Worm (Caenorhabditis elegans): ENCODE results near the gene henn-1.

The henn-1 gene

DNA sequence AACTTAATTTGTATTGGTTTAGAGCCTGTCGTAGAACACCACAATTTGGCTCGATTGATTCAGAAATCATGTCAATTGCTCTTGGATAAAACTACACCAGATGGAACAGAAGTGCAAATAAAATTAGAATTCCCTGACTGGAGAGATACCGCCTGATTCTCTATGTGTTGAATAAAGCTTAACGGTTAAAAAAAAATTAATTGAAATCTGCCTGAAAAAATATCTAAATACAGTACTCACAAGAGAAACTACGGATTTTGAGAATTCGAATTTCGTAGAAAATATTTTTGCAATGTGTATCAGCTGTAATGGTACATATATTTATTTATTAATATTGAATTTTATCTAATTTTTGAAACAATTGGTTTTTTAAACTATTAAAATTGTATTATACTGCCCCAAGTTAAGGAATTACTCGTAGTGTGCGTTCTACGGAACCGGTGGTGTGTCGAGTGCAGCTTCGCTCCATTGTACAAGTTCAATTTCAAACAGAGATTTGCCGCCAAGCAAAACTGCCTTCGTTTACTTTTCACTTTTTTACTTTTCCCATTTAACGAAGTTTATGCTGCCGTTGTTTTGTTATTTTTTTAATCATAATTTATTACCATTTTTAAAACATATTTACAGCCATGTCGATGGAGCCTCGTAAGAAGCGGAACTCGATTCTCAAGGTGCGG, 17.7 kb downstream of the henn-1 start, which contains the start of gene knl-1:
Gene knl-1 (plus strand): TSS at position 626 of the 677 bp plus-strand sequence.
- TF ChIP-seq elt-1 (tag; optimal IDR thresholded peaks at IDR 0.05; ENCODE audit: borderline replicate concordance, insufficient read depth) (no peak), unc-62 (GFP tag; optimal IDR thresholded peaks at IDR 0.05) (no peak), zip-8 (tag; optimal IDR thresholded peaks at IDR 0.05) (no peak), unc-120 (tag; optimal IDR thresholded peaks at IDR 0.05; ENCODE audit: poor library complexity, severe bottlenecking) (no peak), elt-3 (tag; optimal IDR thresholded peaks at IDR 0.05) (no peak), M03D4.4 (tag; optimal IDR thresholded peaks at IDR 0.05) (no peak), mab-5 (tag; optimal IDR thresholded peaks at IDR 0.05) (no peak), unc-39 (tag; optimal IDR thresholded peaks at IDR 0.05) (no peak), nhr-76 (tag; optimal IDR thresholded peaks at IDR 0.05) (no peak), mls-2 (tag; optimal IDR thresholded peaks at IDR 0.05) (no peak), mep-1 (tag; optimal IDR thresholded peaks at IDR 0.05) (peak; percentile 68), ces-1 (GFP tag; optimal IDR thresholded peaks at IDR 0.05) (peak; percentile 42), pha-4 (tag; optimal IDR thresholded peaks at IDR 0.05) (peak; percentile 32), nhr-237 (tag; optimal IDR thresholded peaks at IDR 0.05) (peak; percentile 58), ceh-43 (GFP tag; optimal IDR thresholded peaks at IDR 0.05) (no peak), snpc-4 (tag; optimal IDR thresholded peaks at IDR 0.05) (no peak), blmp-1 (tag; optimal IDR thresholded peaks at IDR 0.05) (no peak), sem-2 (GFP tag; optimal IDR thresholded peaks at IDR 0.05) (peak; percentile 18), ham-2 (GFP tag; optimal IDR thresholded peaks at IDR 0.05) (no peak), drap-1 (GFP tag; optimal IDR thresholded peaks at IDR 0.05) (peak; percentile 30), nhr-28 (tag; optimal IDR thresholded peaks at IDR 0.05) (no peak), cnd-1 (tag; optimal IDR thresholded peaks at IDR 0.05) (peak; percentile 59), flh-1 (GFP tag; optimal IDR thresholded peaks at IDR 0.05) (no peak), sptf-1 (tag; optimal IDR thresholded peaks at IDR 0.05) (no peak), ceh-39 (tag; optimal IDR thresholded peaks at IDR 0.05) (no peak), ceh-83 (GFP tag; optimal IDR thresholded peaks at IDR 0.05) (no peak), lin-13 (tag; optimal IDR thresholded peaks at IDR 0.05) (peak; percentile 83), lin-32 (GFP tag; optimal IDR thresholded peaks at IDR 0.05) (no peak), lsy-2 (tag; optimal IDR thresholded peaks at IDR 0.05) (peak; percentile 80), nhr-2 (tag; optimal IDR thresholded peaks at IDR 0.05) (no peak), tbx-8 (GFP tag; optimal IDR thresholded peaks at IDR 0.05) (no peak), nhr-12 (tag; optimal IDR thresholded peaks at IDR 0.05) (no peak), hlh-1 (tag; optimal IDR thresholded peaks at IDR 0.05) (peak; percentile 12), ztf-11 (tag; optimal IDR thresholded peaks at IDR 0.05) (no peak), bed-3 (GFP tag; optimal IDR thresholded peaks at IDR 0.05) (peak; percentile 19)

DNA sequence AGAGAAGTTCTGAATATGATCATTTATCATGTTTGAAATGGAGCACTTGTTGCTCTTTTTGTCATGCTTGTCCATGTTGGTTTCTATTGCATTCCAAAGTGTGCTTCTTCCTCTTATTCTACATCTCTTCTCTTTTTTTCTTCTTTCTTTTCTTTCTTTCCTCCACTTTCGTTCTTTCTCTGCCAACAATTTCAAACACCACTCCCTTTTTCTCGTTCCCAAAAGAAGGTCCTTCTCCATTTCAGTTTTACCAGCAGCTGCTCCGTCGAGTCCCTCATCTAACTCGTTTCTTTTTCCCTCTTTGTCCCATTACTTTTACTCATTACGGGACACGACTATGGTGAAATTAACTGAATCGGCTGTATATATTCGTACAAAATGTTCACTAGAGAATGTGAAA, 22.5 kb downstream of the henn-1 start, which contains the start of gene F09G8.5:
Gene F09G8.5 (plus strand): TSS at position 38 of the 400 bp plus-strand sequence.
- TF ChIP-seq hlh-1 (tag; optimal IDR thresholded peaks at IDR 0.05), result no peak
- TF ChIP-seq ztf-11 (tag; optimal IDR thresholded peaks at IDR 0.05), result no peak
- TF ChIP-seq mab-5 (tag; optimal IDR thresholded peaks at IDR 0.05), result no peak
- TF ChIP-seq lsy-2 (tag; optimal IDR thresholded peaks at IDR 0.05), result no peak
- TF ChIP-seq lin-13 (tag; optimal IDR thresholded peaks at IDR 0.05), result no peak
- TF ChIP-seq ceh-39 (tag; optimal IDR thresholded peaks at IDR 0.05), result no peak
- no peak for TF ChIP-seq sptf-1 (tag; optimal IDR thresholded peaks at IDR 0.05)
- no peak for TF ChIP-seq ces-1 (GFP tag; optimal IDR thresholded peaks at IDR 0.05)
- no peak for TF ChIP-seq mls-2 (tag; optimal IDR thresholded peaks at IDR 0.05)
- no peak for TF ChIP-seq unc-62 (GFP tag; optimal IDR thresholded peaks at IDR 0.05)
- no peak for TF ChIP-seq unc-120 (tag; optimal IDR thresholded peaks at IDR 0.05; ENCODE audit: poor library complexity, severe bottlenecking)
- no peak for TF ChIP-seq nhr-2 (tag; optimal IDR thresholded peaks at IDR 0.05)
- TF ChIP-seq zip-8 (tag; optimal IDR thresholded peaks at IDR 0.05), result no peak
- TF ChIP-seq unc-39 (tag; optimal IDR thresholded peaks at IDR 0.05), result no peak

DNA sequence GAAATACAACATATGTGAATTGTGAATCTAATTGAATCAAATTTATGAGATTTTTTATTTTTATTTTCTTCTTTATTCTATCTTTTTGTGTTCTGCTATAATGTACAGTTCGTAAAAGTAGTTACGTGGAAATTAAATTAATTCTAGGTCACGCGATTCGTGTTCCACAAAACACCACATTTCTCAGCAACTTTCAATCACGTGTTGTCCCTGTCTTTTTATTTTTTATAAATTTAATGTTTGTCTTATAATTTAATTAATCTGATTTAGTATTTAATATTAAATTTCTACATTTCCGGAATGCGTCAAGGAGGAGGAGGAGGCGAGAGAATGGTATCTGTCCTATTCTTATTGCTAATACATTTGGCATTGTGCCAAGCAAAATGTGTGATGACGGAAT, 25.6 kb downstream of the henn-1 start, which contains the start of gene ncr-2:
Gene ncr-2 (plus strand): TSS at position 301 of the 400 bp plus-strand sequence.
- TF ChIP-seq elt-1 (tag; optimal IDR thresholded peaks at IDR 0.05; ENCODE audit: borderline replicate concordance, insufficient read depth) (no peak), unc-39 (tag; optimal IDR thresholded peaks at IDR 0.05) (no peak), bed-3 (GFP tag; optimal IDR thresholded peaks at IDR 0.05) (no peak), M03D4.4 (tag; optimal IDR thresholded peaks at IDR 0.05) (no peak), mls-2 (tag; optimal IDR thresholded peaks at IDR 0.05) (no peak), lsy-2 (tag; optimal IDR thresholded peaks at IDR 0.05) (no peak), mep-1 (tag; optimal IDR thresholded peaks at IDR 0.05) (no peak), pha-4 (tag; optimal IDR thresholded peaks at IDR 0.05) (no peak), mab-5 (tag; optimal IDR thresholded peaks at IDR 0.05) (no peak), nhr-2 (tag; optimal IDR thresholded peaks at IDR 0.05) (no peak), ham-2 (GFP tag; optimal IDR thresholded peaks at IDR 0.05) (no peak), unc-62 (GFP tag; optimal IDR thresholded peaks at IDR 0.05) (no peak), elt-3 (tag; optimal IDR thresholded peaks at IDR 0.05) (no peak), ceh-43 (GFP tag; optimal IDR thresholded peaks at IDR 0.05) (no peak), ces-1 (GFP tag; optimal IDR thresholded peaks at IDR 0.05) (no peak), snpc-4 (tag; optimal IDR thresholded peaks at IDR 0.05) (no peak), flh-1 (GFP tag; optimal IDR thresholded peaks at IDR 0.05) (no peak)
